Worm (Caenorhabditis elegans) whole organism, L2 larva: ENCODE measurements around the gene R11G1.2.

Experiments used
- C34F6.9 ChIP-seq: fragments of 150-350 bp; optimal IDR thresholded peaks from 2 replicates; lab custom pipeline; 2014; ENCODE audit warnings: missing biosample characterization, missing genetic modification characterization
- F13H6.1 ChIP-seq: sonication (generic microtip); optimal IDR thresholded peaks from 2 replicates; lab custom pipeline; 2016; ENCODE audit warnings: missing genetic modification characterization, missing compliant biosample characterization
- R02D3.7 ChIP-seq: fragments of 150-350 bp; optimal IDR thresholded peaks from 2 replicates; lab custom pipeline; 2014; ENCODE audit warnings: missing biosample characterization, missing genetic modification characterization
- alr-1 ChIP-seq: fragments of 150-350 bp; optimal IDR thresholded peaks from 2 replicates; lab custom pipeline; 2014; ENCODE audit warnings: missing biosample characterization, missing genetic modification characterization
- aly-2 ChIP-seq: fragments of 150-350 bp; optimal IDR thresholded peaks from 2 replicates; lab custom pipeline; 2014; ENCODE audit warnings: missing biosample characterization, missing genetic modification characterization
- ama-1 ChIP-seq: fragments of 150-350 bp; optimal IDR thresholded peaks from 2 replicates; lab custom pipeline; 2018; ENCODE audit warnings: inconsistent platforms
- blmp-1 ChIP-seq: sonication (generic microtip); optimal IDR thresholded peaks from 2 replicates; lab custom pipeline; 2017; ENCODE audit warnings: missing genetic modification characterization, mild to moderate bottlenecking, missing compliant biosample characterization, antibody characterized with exemption, moderate library complexity; ENCODE audit not compliant: insufficient read depth
- ceh-16 ChIP-seq: fragments of 150-350 bp; optimal IDR thresholded peaks from 2 replicates; lab custom pipeline; 2014; ENCODE audit warnings: missing biosample characterization, missing genetic modification characterization
- crh-2 ChIP-seq: sonication (generic microtip); optimal IDR thresholded peaks from 2 replicates; lab custom pipeline; 2017; ENCODE audit warnings: missing biosample characterization, missing genetic modification characterization
- dmd-4 ChIP-seq: sonication (generic microtip); optimal IDR thresholded peaks from 2 replicates; lab custom pipeline; 2017; ENCODE audit warnings: missing biosample characterization, missing genetic modification characterization
- egl-27 ChIP-seq: sonication (generic microtip); optimal IDR thresholded peaks from 3 replicates; lab custom pipeline; 2017; ENCODE audit warnings: missing biosample characterization, missing genetic modification reagents, missing genetic modification characterization
- elt-1 ChIP-seq: fragments of 150-350 bp; optimal IDR thresholded peaks from 2 replicates; lab custom pipeline; 2014; ENCODE audit warnings: missing biosample characterization, missing genetic modification characterization
- elt-3 ChIP-seq: sonication (generic microtip); optimal IDR thresholded peaks from 2 replicates; lab custom pipeline; 2017; ENCODE audit warnings: missing biosample characterization, missing genetic modification characterization
- fos-1 ChIP-seq: fragments of 150-350 bp; optimal IDR thresholded peaks from 2 replicates; lab custom pipeline; 2014; ENCODE audit warnings: missing biosample characterization, missing genetic modification characterization
- lin-11 ChIP-seq: fragments of 150-350 bp; sonication (generic microtip); optimal IDR thresholded peaks from 2 replicates; lab custom pipeline; 2014; ENCODE audit warnings: missing biosample characterization, missing genetic modification characterization, inconsistent platforms, mixed read lengths
- lin-39 ChIP-seq: fragments of 150-350 bp; optimal IDR thresholded peaks from 2 replicates; lab custom pipeline; 2014; ENCODE audit warnings: missing biosample characterization, missing genetic modification reagents, missing genetic modification characterization
- lsy-2 ChIP-seq, 2 experiments: fragments of 150-350 bp in 1 of 2; sonication (generic microtip) in 1 of 2; optimal IDR thresholded peaks; 2 replicates each; lab custom pipeline; 2014 to 2017; ENCODE audit warnings: missing biosample characterization in 2 of 2, missing genetic modification characterization in 2 of 2
- mdl-1 ChIP-seq, 2 experiments: fragments of 150-350 bp in 1 of 2; sonication (generic microtip) in 1 of 2; optimal IDR thresholded peaks; 2 replicates each; lab custom pipeline; 2017; ENCODE audit warnings: missing biosample characterization in 2 of 2, missing genetic modification characterization in 2 of 2
- nhr-10 ChIP-seq: sonication (generic microtip); optimal IDR thresholded peaks from 2 replicates; lab custom pipeline; 2017; ENCODE audit warnings: missing biosample characterization, missing genetic modification characterization
- nhr-11 ChIP-seq: fragments of 150-350 bp; optimal IDR thresholded peaks from 2 replicates; lab custom pipeline; 2014; ENCODE audit warnings: missing biosample characterization, missing genetic modification characterization
- nhr-12 ChIP-seq: fragments of 150-350 bp; optimal IDR thresholded peaks from 2 replicates; lab custom pipeline; 2014; ENCODE audit warnings: missing biosample characterization, missing genetic modification characterization
- nhr-129 ChIP-seq: fragments of 150-350 bp; optimal IDR thresholded peaks from 2 replicates; lab custom pipeline; 2014; ENCODE audit warnings: missing biosample characterization, missing genetic modification characterization
- nhr-21 ChIP-seq: fragments of 150-350 bp; optimal IDR thresholded peaks from 2 replicates; lab custom pipeline; 2014; ENCODE audit warnings: missing biosample characterization, missing genetic modification characterization
- nhr-237 ChIP-seq: fragments of 150-350 bp; optimal IDR thresholded peaks from 2 replicates; lab custom pipeline; 2014; ENCODE audit warnings: missing biosample characterization, missing genetic modification characterization
- nhr-6 ChIP-seq: fragments of 150-350 bp; optimal IDR thresholded peaks from 2 replicates; lab custom pipeline; 2014; ENCODE audit warnings: missing biosample characterization, missing genetic modification characterization
- peb-1 ChIP-seq: fragments of 150-350 bp; optimal IDR thresholded peaks from 2 replicates; lab custom pipeline; 2014; ENCODE audit warnings: missing biosample characterization, missing genetic modification characterization
- sem-4 ChIP-seq: fragments of 150-350 bp; optimal IDR thresholded peaks from 2 replicates; lab custom pipeline; 2014; ENCODE audit warnings: missing biosample characterization, missing genetic modification reagents, missing genetic modification characterization
- skn-1 ChIP-seq: sonication (generic microtip); optimal IDR thresholded peaks from 2 replicates; lab custom pipeline; 2017; ENCODE audit warnings: missing biosample characterization, missing genetic modification characterization
- sma-3 ChIP-seq: sonication (generic microtip); optimal IDR thresholded peaks from 2 replicates; lab custom pipeline; 2016; ENCODE audit warnings: missing genetic modification reagents, missing genetic modification characterization, missing compliant biosample characterization
- sma-9 ChIP-seq, 2 experiments: fragments of 150-350 bp in 1 of 2; sonication (generic microtip) in 1 of 2; optimal IDR thresholded peaks; 2 replicates each; lab custom pipeline; 2014 to 2016; ENCODE audit warnings: missing genetic modification characterization in 2 of 2, mild to moderate bottlenecking in 1 of 2, missing biosample characterization in 1 of 2, missing compliant biosample characterization in 1 of 2, missing genetic modification reagents in 1 of 2, moderate library complexity in 1 of 2
- unc-39 ChIP-seq: fragments of 150-350 bp; optimal IDR thresholded peaks from 2 replicates; lab custom pipeline; 2014; ENCODE audit warnings: missing biosample characterization, missing genetic modification characterization
- unc-55 ChIP-seq: fragments of 150-350 bp; sonication (generic microtip); optimal IDR thresholded peaks from 3 replicates; lab custom pipeline; 2014; ENCODE audit warnings: missing biosample characterization, missing genetic modification reagents, missing genetic modification characterization
- zag-1 ChIP-seq: fragments of 150-350 bp; optimal IDR thresholded peaks from 2 replicates; lab custom pipeline; 2014; ENCODE audit warnings: missing biosample characterization, missing genetic modification characterization
- ztf-11 ChIP-seq: sonication (generic microtip); optimal IDR thresholded peaks from 2 replicates; lab custom pipeline; 2017; ENCODE audit warnings: missing biosample characterization, missing genetic modification characterization
- ztf-4 ChIP-seq: fragments of 150-350 bp; optimal IDR thresholded peaks from 2 replicates; lab custom pipeline; 2014; ENCODE audit warnings: missing biosample characterization, missing genetic modification characterization

R11G1.2 gene

DNA sequence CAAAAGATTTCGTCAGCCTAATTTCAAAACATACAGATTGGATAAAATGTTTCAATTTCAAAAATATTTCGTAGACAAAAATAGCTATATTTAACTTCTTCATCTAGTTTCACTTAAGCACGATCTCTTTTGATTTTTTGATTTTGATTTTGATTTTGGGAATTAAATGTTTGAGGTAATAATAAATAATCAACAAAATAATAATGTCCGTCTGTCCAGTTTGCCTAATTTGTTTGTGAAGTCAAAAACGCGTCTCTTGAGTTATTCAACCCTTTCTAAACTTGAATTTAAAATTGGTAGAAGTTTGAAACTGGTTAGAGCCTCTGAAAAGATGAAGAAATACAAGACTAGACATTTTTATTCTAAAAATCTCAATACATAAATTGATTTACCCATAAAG is 39.4 kb downstream of the R11G1.2 start:
- TF ChIP-seq ceh-16 (tag; lab: Kevin White, UChicago) (no peak), elt-3 (tag; lab: Kevin White, UChicago) (no peak), nhr-11 (no peak), alr-1 (tag; lab: Kevin White, UChicago) (no peak), peb-1 (tag; lab: Kevin White, UChicago) (no peak), aly-2 (no peak), C34F6.9 (tag; lab: Kevin White, UChicago) (no peak), fos-1 (tag; lab: Kevin White, UChicago) (no peak), nhr-12 (no peak), elt-1 (tag; lab: Kevin White, UChicago) (no peak), ztf-4 (tag; lab: Kevin White, UChicago) (no peak), ama-1 (lab: Kevin White, UChicago) (no peak), sma-3 (no peak), nhr-10 (tag; lab: Kevin White, UChicago) (no peak), R02D3.7 (tag; lab: Kevin White, UChicago) (no peak), nhr-237 (tag; lab: Kevin White, UChicago) (no peak)

DNA sequence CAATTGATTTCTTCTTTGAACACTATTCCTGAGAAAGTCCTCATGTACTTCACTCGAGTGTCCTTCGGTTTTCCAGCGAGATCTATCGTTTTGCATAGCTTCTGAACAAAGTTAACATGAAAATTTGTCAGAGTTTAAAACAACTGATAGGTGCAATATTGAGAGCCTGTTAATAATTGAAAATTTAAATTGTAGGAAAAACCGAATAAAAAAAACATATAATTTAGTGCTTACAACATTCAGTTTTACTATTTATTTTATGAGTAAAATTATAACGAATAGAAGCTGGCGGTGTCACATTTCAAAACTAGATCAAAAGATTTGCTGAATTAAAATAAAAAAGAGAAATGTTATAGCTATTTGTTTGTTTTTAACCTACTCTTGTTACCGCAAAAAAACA is 42.7 kb downstream of the R11G1.2 start, which contains the start of gene C02F12.8:
C02F12.8 (minus strand) TSS at position 101 of the 400 bp plus-strand sequence.
- TF ChIP-seq nhr-11, result no peak

ce11 chrX:3694172-3694571 is 43.8 kb downstream of the R11G1.2 start:
- TF ChIP-seq lin-11 (tag; lab: Kevin White, UChicago) (peak; percentile 17), crh-2 (peak; percentile 88), C34F6.9 (tag; lab: Kevin White, UChicago) (peak; percentile 65), nhr-129 (tag; lab: Kevin White, UChicago) (peak; percentile 85), sma-9 (GFP tag; optimal IDR thresholded peaks at IDR 0.05; lab: Kevin White, UChicago) (peak; percentile 14), sma-9 (tag; optimal IDR thresholded peaks at IDR 0.05; lab: Kevin White, UChicago) (no peak), egl-27 (tag; lab: Kevin White, UChicago) (peak; percentile 22), lsy-2 (tag; optimal IDR thresholded peaks at IDR 0.05; lab: Kevin White, UChicago) (peak in 1 of 2 experiments; percentile 53), unc-55 (GFP tag; lab: Kevin White, UChicago) (peak; percentile 60), sem-4 (tag; lab: Kevin White, UChicago) (peak; percentile 39), zag-1 (tag; lab: Kevin White, UChicago) (peak; percentile 54), F13H6.1 (peak; percentile 65), dmd-4 (tag; lab: Kevin White, UChicago) (no peak), aly-2 (no peak), nhr-6 (tag; lab: Kevin White, UChicago) (no peak), mdl-1 (tag; optimal IDR thresholded peaks at IDR 0.05; lab: Kevin White, UChicago) (peak in 1 of 2 experiments; percentile 32), R02D3.7 (tag; lab: Kevin White, UChicago) (no peak)

- TF ChIP-seq F13H6.1 (no peak), elt-3 (tag; lab: Kevin White, UChicago) (no peak), crh-2 (no peak), skn-1 (tag; lab: Kevin White, UChicago) (no peak), nhr-11 (no peak), sma-9 (GFP tag; optimal IDR thresholded peaks at IDR 0.05; lab: Kevin White, UChicago) (no peak), sma-9 (tag; optimal IDR thresholded peaks at IDR 0.05; lab: Kevin White, UChicago) (no peak), alr-1 (tag; lab: Kevin White, UChicago) (no peak), nhr-129 (tag; lab: Kevin White, UChicago) (no peak), nhr-21 (tag; lab: Kevin White, UChicago) (no peak), dmd-4 (tag; lab: Kevin White, UChicago) (no peak), ztf-11 (tag; lab: Kevin White, UChicago) (no peak), C34F6.9 (tag; lab: Kevin White, UChicago) (no peak), lin-39 (tag; lab: Kevin White, UChicago) (no peak), unc-39 (no peak), lin-11 (tag; lab: Kevin White, UChicago) (no peak), ama-1 (lab: Kevin White, UChicago) (no peak), R02D3.7 (tag; lab: Kevin White, UChicago) (no peak), lsy-2 (tag; optimal IDR thresholded peaks at IDR 0.05; lab: Kevin White, UChicago) (no peak), zag-1 (tag; lab: Kevin White, UChicago) (no peak), blmp-1 (tag; lab: Kevin White, UChicago) (no peak)
Observed at ce11 chrX:3695826-3696225, 45.4 kb downstream of the R11G1.2 start.
